Fruit fly (Drosophila melanogaster) whole organism, embryonic: ENCODE measurements around the gene CG17187.
A peak's percentile ranks its signal among the peaks of the same experiment; 100 is the strongest.

Experiments
- ATbp ChIP-seq: fragments of 200-800 bp; sonication (Bioruptor generic); optimal IDR thresholded peaks from 2 replicates; lab custom pipeline; 2017; ENCODE audit warnings: missing biosample characterization, mild to moderate bottlenecking, missing genetic modification characterization, missing genetic modification reagents
- Asciz ChIP-seq: fragments of 200-800 bp; sonication (Bioruptor generic); optimal IDR thresholded peaks from 2 replicates; lab custom pipeline; 2017; ENCODE audit warnings: missing biosample characterization, mild to moderate bottlenecking, missing genetic modification characterization, missing genetic modification reagents
- BtbVII ChIP-seq: fragments of 200-800 bp; sonication (Bioruptor generic); optimal IDR thresholded peaks from 3 replicates; lab custom pipeline; 2017; ENCODE audit warnings: missing biosample characterization, mild to moderate bottlenecking, missing genetic modification characterization
- CG11085 ChIP-seq: fragments of 200-800 bp; sonication (Bioruptor generic); IDR thresholded peaks from 2 replicates; pipeline ENCODE4 v1.3.6; 2022; ENCODE audit warnings: missing biosample characterization, missing genetic modification characterization
- CG11247 ChIP-seq: fragments of 200-800 bp; sonication (Bioruptor generic); IDR thresholded peaks from 2 replicates; pipeline ENCODE4 v1.3.6; 2022; ENCODE audit warnings: missing biosample characterization, missing genetic modification characterization
- CG11504 ChIP-seq: fragments of 200-800 bp; sonication (Bioruptor generic); optimal IDR thresholded peaks from 3 replicates; lab custom pipeline; 2019; ENCODE audit warnings: missing biosample characterization, mild to moderate bottlenecking, missing genetic modification characterization, moderate library complexity
- CG12071 ChIP-seq: fragments of 200-800 bp; sonication (Bioruptor generic); optimal IDR thresholded peaks from 3 replicates; lab custom pipeline; 2018; ENCODE audit warnings: missing biosample characterization, mild to moderate bottlenecking, missing genetic modification characterization
- CG12155 ChIP-seq: fragments of 200-800 bp; sonication (Bioruptor generic); optimal IDR thresholded peaks from 3 replicates; lab custom pipeline; 2016; ENCODE audit warnings: missing biosample characterization, missing genetic modification characterization
- CG12236 ChIP-seq: fragments of 200-800 bp; sonication (Bioruptor generic); optimal IDR thresholded peaks from 2 replicates; lab custom pipeline; 2016; ENCODE audit warnings: missing biosample characterization, missing genetic modification characterization
- CG12391 ChIP-seq: fragments of 200-800 bp; sonication (Bioruptor generic); optimal IDR thresholded peaks from 3 replicates; lab custom pipeline; 2018; ENCODE audit warnings: missing biosample characterization, mild to moderate bottlenecking, missing genetic modification characterization, moderate library complexity
- CG13424 ChIP-seq: fragments of 200-800 bp; sonication (Bioruptor generic); optimal IDR thresholded peaks from 2 replicates; lab custom pipeline; 2019; ENCODE audit warnings: missing biosample characterization, mild to moderate bottlenecking, missing genetic modification characterization, moderate library complexity
- CG15011 ChIP-seq: fragments of 200-800 bp; sonication (Bioruptor generic); optimal IDR thresholded peaks from 3 replicates; lab custom pipeline; 2018; ENCODE audit warnings: missing biosample characterization, mild to moderate bottlenecking, missing genetic modification characterization
- CG15514 ChIP-seq: fragments of 200-800 bp; sonication (Bioruptor generic); optimal IDR thresholded peaks from 3 replicates; lab custom pipeline; 2017; ENCODE audit warnings: missing biosample characterization, missing genetic modification characterization, mild to moderate bottlenecking, moderate library complexity, missing genetic modification reagents
- CG1602 ChIP-seq: fragments of 200-800 bp; sonication (Bioruptor generic); optimal IDR thresholded peaks from 3 replicates; lab custom pipeline; 2016; ENCODE audit warnings: missing biosample characterization, missing genetic modification characterization
- CG17359 ChIP-seq: fragments of 200-800 bp; sonication (Bioruptor generic); optimal IDR thresholded peaks from 3 replicates; lab custom pipeline; 2018; ENCODE audit warnings: missing biosample characterization, mild to moderate bottlenecking, missing genetic modification characterization, moderate library complexity
- CG17361 ChIP-seq: fragments of 200-800 bp; sonication (Bioruptor generic); IDR thresholded peaks from 3 replicates; pipeline ENCODE4 v1.3.6; 2022; ENCODE audit warnings: missing biosample characterization, missing genetic modification characterization
- CG18619 ChIP-seq: fragments of 200-800 bp; sonication (Bioruptor generic); optimal IDR thresholded peaks from 3 replicates; lab custom pipeline; 2017; ENCODE audit warnings: missing biosample characterization, mild to moderate bottlenecking, missing genetic modification characterization
- CG18764 ChIP-seq: fragments of 200-800 bp; sonication (Bioruptor generic); optimal IDR thresholded peaks from 3 replicates; lab custom pipeline; 2016; ENCODE audit warnings: missing biosample characterization, missing genetic modification characterization
- CG2875 ChIP-seq: fragments of 200-800 bp; sonication (Bioruptor generic); optimal IDR thresholded peaks from 2 replicates; lab custom pipeline; 2017; ENCODE audit warnings: missing biosample characterization, mild to moderate bottlenecking, missing genetic modification characterization, missing genetic modification reagents
- CG30403 ChIP-seq: fragments of 200-800 bp; sonication (Bioruptor generic); optimal IDR thresholded peaks from 3 replicates; lab custom pipeline; 2016; ENCODE audit warnings: missing biosample characterization, missing genetic modification characterization
- CG3726 ChIP-seq: fragments of 200-800 bp; sonication (Bioruptor generic); IDR thresholded peaks from 3 replicates; pipeline ENCODE4, ENCODE4 v1.3.6; 2022; ENCODE audit warnings: missing biosample characterization, missing genetic modification characterization
- CG4730 ChIP-seq: fragments of 200-800 bp; sonication (Bioruptor generic); IDR thresholded peaks from 2 replicates; pipeline ENCODE4 v1.3.6; 2022; ENCODE audit warnings: missing biosample characterization, missing genetic modification characterization
- CHES-1-like ChIP-seq: fragments of 200-800 bp; sonication (Bioruptor generic); optimal IDR thresholded peaks from 2 replicates; lab custom pipeline; 2016; ENCODE audit warnings: missing biosample characterization, missing genetic modification characterization
- Dbx ChIP-seq: fragments of 200-800 bp; sonication (Bioruptor generic); IDR thresholded peaks from 3 replicates; pipeline ENCODE4 v1.3.6; 2022; ENCODE audit warnings: missing biosample characterization, missing genetic modification characterization
- Deaf1 ChIP-seq: fragments of 200-800 bp; optimal IDR thresholded peaks from 3 replicates; lab custom pipeline; 2019; ENCODE audit warnings: missing biosample characterization, mild to moderate bottlenecking, missing genetic modification characterization, moderate library complexity
- Fer1 ChIP-seq: fragments of 200-800 bp; sonication (Bioruptor generic); optimal IDR thresholded peaks from 2 replicates; lab custom pipeline; 2017; ENCODE audit warnings: missing biosample characterization, mild to moderate bottlenecking, missing genetic modification characterization
- GATAe ChIP-seq: fragments of 200-800 bp; sonication (Bioruptor generic); conservative IDR thresholded peaks from 2 replicates; pipeline ENCODE4 v1.3.6; 2022; ENCODE audit warnings: missing biosample characterization, missing genetic modification characterization
- Gug ChIP-seq: fragments of 200-800 bp; sonication (Bioruptor generic); IDR thresholded peaks from 4 replicates; pipeline ENCODE4 v1.3.6; 2022; ENCODE audit warnings: missing biosample characterization, missing genetic modification characterization
- HmgD ChIP-seq: fragments of 200-800 bp; sonication (Bioruptor generic); optimal IDR thresholded peaks from 3 replicates; lab custom pipeline; 2016; ENCODE audit warnings: missing biosample characterization, missing genetic modification characterization
- Hmx ChIP-seq: fragments of 200-800 bp; sonication (Bioruptor generic); optimal IDR thresholded peaks from 2 replicates; lab custom pipeline; 2016; ENCODE audit warnings: missing biosample characterization, missing genetic modification characterization
- Hr78 ChIP-seq, 2 experiments: fragments of 200-800 bp in 1 of 2; fragments of >200 bp in 1 of 2; sonication (Bioruptor generic) in 1 of 2; optimal IDR thresholded peaks; 2 replicates each; lab custom pipeline; 2017 to 2019; ENCODE audit warnings: missing biosample characterization in 2 of 2, missing genetic modification characterization in 2 of 2, mild to moderate bottlenecking in 1 of 2, moderate library complexity in 1 of 2
- Lpt ChIP-seq: fragments of >200 bp; optimal IDR thresholded peaks from 2 replicates; lab custom pipeline; 2018; ENCODE audit warnings: missing biosample characterization, missing genetic modification characterization
- Mrtf ChIP-seq: fragments of 200-800 bp; sonication (Bioruptor generic); IDR thresholded peaks from 3 replicates; pipeline ENCODE4 v1.3.6; 2022; ENCODE audit warnings: missing biosample characterization, missing genetic modification characterization
- Pdp1 ChIP-seq, 2 experiments: fragments of 200-800 bp; sonication (Bioruptor generic); optimal IDR thresholded peaks; 3 replicates each; lab custom pipeline; 2016; ENCODE audit warnings: missing biosample characterization in 2 of 2, missing genetic modification characterization in 2 of 2, mild to moderate bottlenecking in 1 of 2, moderate library complexity in 1 of 2
- Scr ChIP-seq: fragments of 200-800 bp; sonication (Bioruptor generic); IDR thresholded peaks from 2 replicates; pipeline ENCODE4 v1.3.6; 2022; ENCODE audit warnings: missing biosample characterization, missing genetic modification characterization; ENCODE audit not compliant: partially characterized antibody
- Sin3A ChIP-seq: fragments of >200 bp; optimal IDR thresholded peaks from 2 replicates; lab custom pipeline; 2018
- Sry-δ ChIP-seq: fragments of 200-800 bp; sonication (Bioruptor generic); optimal IDR thresholded peaks from 2 replicates; lab custom pipeline; 2016; ENCODE audit warnings: missing biosample characterization, missing genetic modification characterization
- aop ChIP-seq: fragments of 200-800 bp; sonication (Bioruptor generic); IDR thresholded peaks from 2 replicates; pipeline ENCODE4 v1.3.6; 2022; ENCODE audit warnings: missing biosample characterization, missing genetic modification characterization
- chm ChIP-seq: fragments of 200-800 bp; sonication (Bioruptor generic); IDR thresholded peaks from 2 replicates; pipeline ENCODE4 v1.3.6; 2022; ENCODE audit warnings: missing biosample characterization, missing genetic modification characterization
- danr ChIP-seq: fragments of 200-800 bp; sonication (Bioruptor generic); IDR thresholded peaks from 2 replicates; pipeline ENCODE4 v1.3.6; 2022; ENCODE audit warnings: missing biosample characterization, missing genetic modification characterization
- dmrt99B ChIP-seq: fragments of 200-800 bp; sonication (Bioruptor generic); optimal IDR thresholded peaks from 2 replicates; lab custom pipeline; 2018; ENCODE audit warnings: missing biosample characterization, mild to moderate bottlenecking, missing genetic modification characterization, moderate library complexity
- dysf ChIP-seq: fragments of 200-800 bp; sonication (Bioruptor generic); IDR thresholded peaks from 3 replicates; pipeline ENCODE4 v1.3.6; 2022; ENCODE audit warnings: missing biosample characterization, missing genetic modification characterization
- emc ChIP-seq: fragments of 200-800 bp; sonication (Bioruptor generic); optimal IDR thresholded peaks from 2 replicates; lab custom pipeline; 2016; ENCODE audit warnings: missing biosample characterization, missing genetic modification characterization
- esg ChIP-seq: fragments of 200-800 bp; sonication (Bioruptor generic); conservative IDR thresholded peaks from 2 replicates; pipeline ENCODE4 v1.3.6; 2022; ENCODE audit warnings: missing biosample characterization, missing genetic modification characterization
- gem ChIP-seq: fragments of 200-800 bp; sonication (Bioruptor generic); optimal IDR thresholded peaks from 2 replicates; lab custom pipeline; 2019; ENCODE audit warnings: missing biosample characterization, mild to moderate bottlenecking, missing genetic modification characterization, moderate library complexity
- kni ChIP-seq: fragments of 200-800 bp; sonication (Bioruptor generic); optimal IDR thresholded peaks from 3 replicates; lab custom pipeline; 2017; ENCODE audit warnings: mild to moderate bottlenecking, missing biosample characterization, missing genetic modification reagents, missing genetic modification characterization
- maf-S ChIP-seq: fragments of 200-800 bp; sonication (Bioruptor generic); optimal IDR thresholded peaks from 2 replicates; lab custom pipeline; 2016; ENCODE audit warnings: missing biosample characterization, missing genetic modification characterization
- peb ChIP-seq: fragments of 200-800 bp; sonication (Bioruptor generic); IDR thresholded peaks from 2 replicates; pipeline ENCODE4 v1.3.6; 2022; ENCODE audit warnings: missing biosample characterization, missing genetic modification characterization
- sd ChIP-seq: fragments of 200-800 bp; sonication (Bioruptor generic); optimal IDR thresholded peaks from 3 replicates; lab custom pipeline; 2018; ENCODE audit warnings: missing biosample characterization, mild to moderate bottlenecking, missing genetic modification characterization, moderate library complexity
- slou ChIP-seq: fragments of 200-800 bp; sonication (Bioruptor generic); optimal IDR thresholded peaks from 3 replicates; lab custom pipeline; 2016; ENCODE audit warnings: missing biosample characterization, missing genetic modification characterization
- wor ChIP-seq: fragments of 200-800 bp; sonication (Bioruptor generic); IDR thresholded peaks from 2 replicates; pipeline ENCODE4 v1.3.6; 2022; ENCODE audit warnings: missing biosample characterization, missing genetic modification characterization

CG17187 gene

dm6 chr3R:11209801-11210402, 21.8 kb downstream of the CG17187 start, which contains the start of the genes SdhC and Tctp (continued):
- TF ChIP-seq CG12236 (GFP tag; lab: Kevin White, UChicago) (no peak), Deaf1 (tag; lab: Kevin White, UChicago) (no peak), GATAe (GFP tag; lab: Robert Waterston, UW) (no peak), Sry-δ (peak; percentile 72), CG1602 (peak; percentile 0), sd (tag; lab: Kevin White, UChicago) (no peak), emc (GFP tag; lab: Kevin White, UChicago) (no peak), maf-S (GFP tag; lab: Kevin White, UChicago) (no peak), CG4730 (GFP tag; lab: Robert Waterston, UW) (no peak), danr (no peak), Dbx (GFP tag; lab: Robert Waterston, UW) (0 out of 3 replicates have a peak, but pooled peaks have one; percentile 35), CG3726 (GFP tag; lab: Robert Waterston, UW) (no peak), CG12155 (GFP tag; lab: Kevin White, UChicago) (peak; percentile 97), CG18619 (peak; percentile 20), ATbp (GFP tag; lab: Kevin White, UChicago) (no peak), gem (tag; lab: Kevin White, UChicago) (peak; percentile 62), slou (GFP tag; lab: Kevin White, UChicago) (peak; percentile 3), Pdp1 (GFP tag; optimal IDR thresholded peaks at IDR 0.05; lab: Kevin White, UChicago) (peak in 1 of 2 experiments; percentile 2), Fer1 (peak; percentile 50), dmrt99B (tag; lab: Kevin White, UChicago) (peak; percentile 9), CHES-1-like (GFP tag; lab: Kevin White, UChicago) (peak; percentile 10), BtbVII (GFP tag; lab: Kevin White, UChicago) (no peak), peb (0 out of 2 replicates have a peak, but pooled peaks have one; percentile 7), CG11085 (GFP tag; lab: Robert Waterston, UW) (no peak), CG17361 (peak; percentile 79), CG2875 (GFP tag; lab: Kevin White, UChicago) (no peak), Hr78 (GFP tag; optimal IDR thresholded peaks at IDR 0.05; lab: Kevin White, UChicago) (no peak), CG13424 (peak; percentile 60), Lpt (GFP tag; lab: Kevin White, UChicago) (no peak), chm (GFP tag; lab: Robert Waterston, UW) (0 out of 2 replicates have a peak, but pooled peaks have one; percentile 49), Hmx (GFP tag; lab: Kevin White, UChicago) (peak; percentile 17), CG15011 (GFP tag; lab: Kevin White, UChicago) (no peak), CG17359 (tag; lab: Kevin White, UChicago) (no peak), Asciz (GFP tag; lab: Kevin White, UChicago) (no peak), aop (no peak), Gug (GFP tag; lab: Robert Waterston, UW) (no peak; the same call in 3 of the 4 replicates), Scr (GFP tag; lab: Robert Waterston, UW) (peak; percentile 64), CG11504 (tag; lab: Kevin White, UChicago) (peak; percentile 60), Mrtf (no peak), Sin3A (lab: Kevin White, UChicago) (peak; percentile 74), dysf (GFP tag; lab: Robert Waterston, UW) (no peak), CG30403 (GFP tag; lab: Kevin White, UChicago) (peak; percentile 76), esg (GFP tag; lab: Robert Waterston, UW) (no peak), CG12071 (GFP tag; lab: Kevin White, UChicago) (no peak), CG18764 (GFP tag; lab: Kevin White, UChicago) (peak; percentile 2), kni (GFP tag; lab: Kevin White, UChicago) (peak; percentile 37), CG12391 (tag; lab: Kevin White, UChicago) (peak; percentile 77), HmgD (peak; percentile 34), CG11247 (no peak), wor (GFP tag; lab: Robert Waterston, UW) (no peak), CG15514 (GFP tag; lab: Kevin White, UChicago) (peak; percentile 60)
